Worm (Caenorhabditis elegans): Measurements from ENCODE around the gene tra-2.

DNA sequence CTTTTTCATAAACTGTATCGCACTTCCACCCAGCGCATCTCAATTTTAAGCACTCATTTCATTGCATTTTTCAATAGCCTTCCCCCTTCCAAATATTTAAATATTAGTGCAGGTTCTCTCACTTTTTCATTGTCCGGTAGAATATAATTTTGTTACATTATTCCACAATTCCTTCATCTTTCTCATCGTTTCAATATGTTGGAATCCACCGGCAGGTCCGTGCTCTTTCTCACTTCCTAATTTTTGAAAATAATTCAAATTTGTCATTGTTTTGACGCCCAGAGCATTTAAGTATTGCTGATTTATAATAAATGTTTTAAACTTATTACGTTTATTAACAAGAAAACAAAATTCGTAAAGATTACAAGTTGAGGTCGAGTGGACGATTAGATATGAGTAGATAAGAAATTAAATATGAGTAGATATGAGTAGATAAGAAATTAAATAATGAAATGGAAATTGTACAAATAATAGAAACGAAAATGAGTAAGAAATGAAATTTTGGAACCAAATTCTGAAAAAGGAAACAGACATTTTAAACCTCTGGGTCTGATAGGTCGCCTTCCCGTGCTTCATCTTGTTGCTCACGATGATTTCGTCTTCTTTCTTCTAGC is 10.3 kb downstream of the tra-2 start:
- TF ChIP-seq cog-1 (tag; optimal IDR thresholded peaks at IDR 0.05) (no peak), med-1 (GFP tag; optimal IDR thresholded peaks at IDR 0.05; ENCODE audit: insufficient read depth) (no peak)
